Fruit fly (Drosophila melanogaster): ENCODE results near the gene CG14441.
A peak's percentile ranks its signal among the peaks of the same experiment; 100 is the strongest.

Gene CG14441

DNA sequence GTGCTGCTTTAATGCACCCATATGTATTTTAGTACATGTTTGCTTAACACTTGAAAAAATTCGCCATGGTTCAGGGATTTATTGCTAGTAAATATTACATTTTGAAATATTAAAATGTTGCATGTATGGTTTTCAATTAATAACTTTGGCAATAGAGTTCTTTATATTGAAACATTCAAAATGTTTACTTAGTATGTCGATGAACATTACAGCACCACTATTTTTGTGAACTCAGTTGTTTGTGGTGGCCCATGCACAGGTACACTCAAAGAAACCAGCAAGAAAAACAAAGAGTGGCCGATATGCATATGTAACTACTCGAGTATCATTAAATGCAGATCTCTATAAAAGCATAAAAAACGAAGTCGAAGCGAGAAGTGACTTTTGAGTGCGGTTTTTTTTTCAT is 2.7 kb downstream of the CG14441 start (continued):
- TF ChIP-seq CG14441 (GFP tag; IDR thresholded peaks at IDR 0.05) (peak; percentile 84), CoRest (tag; optimal IDR thresholded peaks at IDR 0.05) (peak; percentile 79), cato (GFP tag; optimal IDR thresholded peaks at IDR 0.05; ENCODE audit: borderline replicate concordance) (no peak), Ssrp (tag; optimal IDR thresholded peaks at IDR 0.05) (peak; percentile 72), CG7357 (GFP tag; IDR thresholded peaks at IDR 0.05) (peak; percentile 61; the same call in 1 of the 3 replicates), Hey (tag; optimal IDR thresholded peaks at IDR 0.05) (no peak), Poxn (GFP tag; IDR thresholded peaks at IDR 0.05) (no peak), odd (GFP tag; optimal IDR thresholded peaks at IDR 0.05) (peak; percentile 28), abd-A (tag; optimal IDR thresholded peaks at IDR 0.05) (no peak), NC2β (GFP tag; optimal IDR thresholded peaks at IDR 0.05) (no peak), row (GFP tag; IDR thresholded peaks at IDR 0.05) (peak; percentile 74), so (GFP tag; IDR thresholded peaks at IDR 0.05) (peak; percentile 70; the same call in 1 of the 3 replicates), bab2 (GFP tag; optimal IDR thresholded peaks at IDR 0.05) (peak; percentile 65), CG4730 (GFP tag; IDR thresholded peaks at IDR 0.05) (peak; percentile 19; the same call in 1 of the 2 replicates), CG18619 (GFP tag; optimal IDR thresholded peaks at IDR 0.05) (peak; percentile 55), chn (GFP tag; optimal IDR thresholded peaks at IDR 0.05) (peak; percentile 56), insv (GFP tag; optimal IDR thresholded peaks at IDR 0.05) (no peak), CG12942 (GFP tag; optimal IDR thresholded peaks at IDR 0.05) (peak; percentile 44), CG3163 (GFP tag; optimal IDR thresholded peaks at IDR 0.05) (no peak), Sry-δ (GFP tag; optimal IDR thresholded peaks at IDR 0.05) (no peak), CG1647 (GFP tag; optimal IDR thresholded peaks at IDR 0.05) (peak; percentile 1), CG30020 (tag; optimal IDR thresholded peaks at IDR 0.05) (peak; percentile 6), CG17385 (GFP tag; optimal IDR thresholded peaks at IDR 0.05) (peak; percentile 65), fru (optimal IDR thresholded peaks at IDR 0.05) (no peak), CG12769 (tag; optimal IDR thresholded peaks at IDR 0.05) (peak; percentile 25), pb (GFP tag; optimal IDR thresholded peaks at IDR 0.05) (no peak), CG8388 (GFP tag; optimal IDR thresholded peaks at IDR 0.05) (peak; percentile 77), stc (GFP tag; IDR thresholded peaks at IDR 0.05) (peak; percentile 72), Rfx (GFP tag; IDR thresholded peaks at IDR 0.05) (peak; percentile 29; the same call in 1 of the 2 replicates), CG7987 (GFP tag; optimal IDR thresholded peaks at IDR 0.05) (no peak), CG15696 (tag; optimal IDR thresholded peaks at IDR 0.05) (peak; percentile 72), caup (GFP tag; optimal IDR thresholded peaks at IDR 0.05; ENCODE audit: severe bottlenecking) (no peak), Spps (tag; optimal IDR thresholded peaks at IDR 0.05) (peak; percentile 40), Hmx (GFP tag; optimal IDR thresholded peaks at IDR 0.05) (no peak), tin (GFP tag; optimal IDR thresholded peaks at IDR 0.05) (peak; percentile 30), lov (optimal IDR thresholded peaks at IDR 0.05) (no peak), lov (GFP tag; IDR thresholded peaks at IDR 0.05) (0 out of 3 replicates have a peak, but pooled peaks have one; percentile 15), bbx (GFP tag; IDR thresholded peaks at IDR 0.05; ENCODE audit: partially characterized antibody) (no peak), CG42726 (GFP tag; IDR thresholded peaks at IDR 0.05; ENCODE audit: partially characterized antibody) (no peak), hb (GFP tag; IDR thresholded peaks at IDR 0.05; ENCODE audit: partially characterized antibody) (no peak), Dip3 (GFP tag; optimal IDR thresholded peaks at IDR 0.05) (no peak), Hr51 (GFP tag; optimal IDR thresholded peaks at IDR 0.05) (peak in 1 of 2 experiments; percentile 83), CG7963 (GFP tag; IDR thresholded peaks at IDR 0.05; ENCODE audit: partially characterized antibody) (no peak), bcd (GFP tag; optimal IDR thresholded peaks at IDR 0.05) (peak; percentile 43), ara (GFP tag; IDR thresholded peaks at IDR 0.05) (peak; percentile 56; the same call in 1 of the 2 replicates), CG11398 (GFP tag; optimal IDR thresholded peaks at IDR 0.05) (no peak), sisA (GFP tag; IDR thresholded peaks at IDR 0.05) (peak; percentile 77), cad (GFP tag; optimal IDR thresholded peaks at IDR 0.05) (no peak), dmrt99B (tag; optimal IDR thresholded peaks at IDR 0.05) (peak; percentile 89), Abd-B (GFP tag; optimal IDR thresholded peaks at IDR 0.05) (peak; percentile 61), CG31388 (GFP tag; optimal IDR thresholded peaks at IDR 0.05) (no peak)

Measured in whole organism, embryonic.